Worm (Caenorhabditis elegans): ENCODE results near the gene F14D7.6.

ce11 chrV:14350498-14350897 lies 49.3 kb downstream of the F14D7.6 start:
- TF ChIP-seq B0310.2 (tag; optimal IDR thresholded peaks at IDR 0.05), result no peak
- TF ChIP-seq tbx-37 (GFP tag; conservative IDR thresholded peaks at IDR 0.05), result no peak
- no peak for TF ChIP-seq flt-1 (GFP tag; IDR thresholded peaks at IDR 0.05)
- no peak for TF ChIP-seq ets-7 (tag; optimal IDR thresholded peaks at IDR 0.05)
- TF ChIP-seq ama-1 (optimal IDR thresholded peaks at IDR 0.05), result no peak
- no peak for TF ChIP-seq F13C5.2 (tag; optimal IDR thresholded peaks at IDR 0.05)
- TF ChIP-seq tbx-11 (GFP tag; IDR thresholded peaks at IDR 0.05), result no peak

Measured in whole organism, early embryonic.